Fruit fly (Drosophila melanogaster): ENCODE data around the gene Rrp5.

dm6 chr3R:24293171-24293570, 39.9 kb downstream of the Rrp5 start:
- TF ChIP-seq gl (tag; optimal IDR thresholded peaks at IDR 0.05) (no peak), CG10348 (GFP tag; IDR thresholded peaks at IDR 0.05) (no peak), Snoo (tag; optimal IDR thresholded peaks at IDR 0.05) (no peak), CG8301 (tag; optimal IDR thresholded peaks at IDR 0.05) (no peak), Ets98B (GFP tag; IDR thresholded peaks at IDR 0.05) (no peak), Pif1B (GFP tag; optimal IDR thresholded peaks at IDR 0.05) (no peak), CG12605 (GFP tag; IDR thresholded peaks at IDR 0.05) (no peak)

Data from whole organism, pupa.